Fruit fly (Drosophila melanogaster) whole organism, embryonic: ENCODE measurements around the gene superdeath.
A peak's percentile ranks its signal among the peaks of the same experiment; 100 is the strongest.

Experiments
- Atf-2 ChIP-seq: fragments of 200-800 bp; sonication (Bioruptor generic); optimal IDR thresholded peaks from 2 replicates; lab custom pipeline; 2016; ENCODE audit warnings: missing biosample characterization, missing genetic modification characterization
- B-H1 ChIP-seq: fragments of 200-800 bp; sonication (Bioruptor generic); IDR thresholded peaks from 3 replicates; pipeline ENCODE4 v1.3.6; 2022; ENCODE audit warnings: missing biosample characterization, missing genetic modification characterization
- CG10654 ChIP-seq: fragments of 200-800 bp; sonication (Bioruptor generic); optimal IDR thresholded peaks from 2 replicates; lab custom pipeline; 2016; ENCODE audit warnings: missing biosample characterization, missing genetic modification characterization
- CG12219 ChIP-seq: fragments of 200-800 bp; sonication (Bioruptor generic); optimal IDR thresholded peaks from 3 replicates; lab custom pipeline; 2018; ENCODE audit warnings: missing biosample characterization, mild to moderate bottlenecking, missing genetic modification characterization
- CG13287 ChIP-seq: fragments of 200-800 bp; sonication (Bioruptor generic); IDR thresholded peaks from 2 replicates; pipeline ENCODE4 v1.3.6; 2022; ENCODE audit warnings: missing biosample characterization, missing genetic modification characterization; ENCODE audit not compliant: partially characterized antibody
- CG15269 ChIP-seq: fragments of 200-800 bp; sonication (Bioruptor generic); optimal IDR thresholded peaks from 2 replicates; lab custom pipeline; 2018; ENCODE audit warnings: missing biosample characterization, mild to moderate bottlenecking, missing genetic modification characterization, moderate library complexity
- CG17186 ChIP-seq: fragments of 200-800 bp; sonication (Bioruptor generic); optimal IDR thresholded peaks from 3 replicates; lab custom pipeline; 2017; ENCODE audit warnings: missing biosample characterization, missing genetic modification reagents, missing genetic modification characterization
- CG17829 ChIP-seq: fragments of 200-800 bp; optimal IDR thresholded peaks from 2 replicates; lab custom pipeline; 2019; ENCODE audit warnings: missing biosample characterization, mild to moderate bottlenecking, missing genetic modification characterization, moderate library complexity
- CG18599 ChIP-seq: fragments of 200-800 bp; sonication (Bioruptor generic); optimal IDR thresholded peaks from 3 replicates; lab custom pipeline; 2017; ENCODE audit warnings: missing biosample characterization, missing genetic modification characterization, mild to moderate bottlenecking, moderate library complexity, missing genetic modification reagents
- CG2120 ChIP-seq: fragments of 200-800 bp; sonication (Bioruptor generic); optimal IDR thresholded peaks from 3 replicates; lab custom pipeline; 2016; ENCODE audit warnings: missing biosample characterization, missing genetic modification characterization
- CG2678 ChIP-seq: fragments of 200-800 bp; sonication (Bioruptor generic); optimal IDR thresholded peaks from 3 replicates; lab custom pipeline; 2019; ENCODE audit warnings: missing biosample characterization, mild to moderate bottlenecking, missing genetic modification characterization, moderate library complexity
- CG2712 ChIP-seq: fragments of 200-800 bp; optimal IDR thresholded peaks from 3 replicates; lab custom pipeline; 2019; ENCODE audit warnings: missing biosample characterization, mild to moderate bottlenecking, missing genetic modification characterization, moderate library complexity
- CG31224 ChIP-seq: fragments of 200-800 bp; sonication (Bioruptor generic); IDR thresholded peaks from 2 replicates; pipeline ENCODE4 v1.3.6; 2022; ENCODE audit warnings: missing biosample characterization, missing genetic modification characterization
- CG32772 ChIP-seq: fragments of 200-800 bp; sonication (Bioruptor generic); IDR thresholded peaks from 2 replicates; pipeline ENCODE4 v1.3.6; 2022; ENCODE audit warnings: missing biosample characterization, missing genetic modification characterization
- CG33557 ChIP-seq: fragments of 200-800 bp; sonication (Bioruptor generic); optimal IDR thresholded peaks from 2 replicates; lab custom pipeline; 2019; ENCODE audit warnings: missing biosample characterization, mild to moderate bottlenecking, missing genetic modification characterization, moderate library complexity
- CG4360 ChIP-seq: fragments of 200-800 bp; sonication (Bioruptor generic); IDR thresholded peaks from 2 replicates; pipeline ENCODE4 v1.3.6; 2022; ENCODE audit warnings: missing biosample characterization, missing genetic modification characterization
- CG4820 ChIP-seq: fragments of 200-800 bp; sonication (Bioruptor generic); optimal IDR thresholded peaks from 3 replicates; lab custom pipeline; 2016; ENCODE audit warnings: missing biosample characterization, missing genetic modification characterization
- CG5953 ChIP-seq: fragments of 200-800 bp; sonication (Bioruptor generic); IDR thresholded peaks from 2 replicates; pipeline ENCODE4 v1.3.6; 2022; ENCODE audit warnings: missing biosample characterization, missing genetic modification characterization
- CG6791 ChIP-seq: fragments of 200-800 bp; sonication (Bioruptor generic); IDR thresholded peaks from 3 replicates; pipeline ENCODE4 v1.3.6; 2022; ENCODE audit warnings: missing biosample characterization, missing genetic modification characterization; ENCODE audit not compliant: partially characterized antibody
- CG7271 ChIP-seq: fragments of 200-800 bp; sonication (Bioruptor generic); optimal IDR thresholded peaks from 2 replicates; lab custom pipeline; 2018; ENCODE audit warnings: missing biosample characterization, mild to moderate bottlenecking, missing genetic modification characterization, moderate library complexity
- CG8089 ChIP-seq: fragments of 200-800 bp; sonication (Bioruptor generic); optimal IDR thresholded peaks from 3 replicates; lab custom pipeline; 2016; ENCODE audit warnings: missing biosample characterization, missing genetic modification characterization
- CG9797 ChIP-seq: fragments of 200-800 bp; sonication (Bioruptor generic); optimal IDR thresholded peaks from 3 replicates; lab custom pipeline; 2018; ENCODE audit warnings: missing biosample characterization, mild to moderate bottlenecking, missing genetic modification characterization
- D19A ChIP-seq: fragments of 200-800 bp; optimal IDR thresholded peaks from 3 replicates; lab custom pipeline; 2019; ENCODE audit warnings: missing biosample characterization, mild to moderate bottlenecking, missing genetic modification characterization, moderate library complexity
- Dp ChIP-seq: fragments of 200-800 bp; sonication (Bioruptor generic); optimal IDR thresholded peaks from 2 replicates; lab custom pipeline; 2018; ENCODE audit warnings: missing biosample characterization, mild to moderate bottlenecking, missing genetic modification characterization, moderate library complexity
- Elba2 ChIP-seq: fragments of 200-800 bp; sonication (Bioruptor generic); optimal IDR thresholded peaks from 3 replicates; lab custom pipeline; 2016; ENCODE audit warnings: missing biosample characterization, missing genetic modification characterization
- H2.0 ChIP-seq: fragments of 200-800 bp; sonication (Bioruptor generic); IDR thresholded peaks from 2 replicates; pipeline ENCODE4 v1.3.6; 2022; ENCODE audit warnings: missing biosample characterization, missing genetic modification characterization
- HLH54F ChIP-seq: fragments of 200-800 bp; sonication (Bioruptor generic); optimal IDR thresholded peaks from 3 replicates; lab custom pipeline; 2016; ENCODE audit warnings: missing biosample characterization, missing genetic modification characterization
- HLHmδ ChIP-seq: fragments of 200-800 bp; sonication (Bioruptor generic); optimal IDR thresholded peaks from 2 replicates; lab custom pipeline; 2018; ENCODE audit warnings: missing biosample characterization, mild to moderate bottlenecking, missing genetic modification characterization, moderate library complexity
- bigmax ChIP-seq: fragments of 200-800 bp; sonication (Bioruptor generic); optimal IDR thresholded peaks from 2 replicates; lab custom pipeline; 2018; ENCODE audit warnings: missing biosample characterization, mild to moderate bottlenecking, missing genetic modification characterization
- chm ChIP-seq: fragments of 200-800 bp; sonication (Bioruptor generic); IDR thresholded peaks from 2 replicates; pipeline ENCODE4 v1.3.6; 2022; ENCODE audit warnings: missing biosample characterization, missing genetic modification characterization
- danr ChIP-seq: fragments of 200-800 bp; sonication (Bioruptor generic); IDR thresholded peaks from 2 replicates; pipeline ENCODE4 v1.3.6; 2022; ENCODE audit warnings: missing biosample characterization, missing genetic modification characterization
- dpn ChIP-seq, 2 experiments: fragments of 200-800 bp; sonication (Bioruptor generic); optimal IDR thresholded peaks; 3 replicates each; lab custom pipeline; 2016; ENCODE audit warnings: missing biosample characterization in 2 of 2, missing genetic modification characterization in 2 of 2
- en ChIP-seq: fragments of 200-800 bp; sonication (Bioruptor generic); optimal IDR thresholded peaks from 2 replicates; lab custom pipeline; 2016; ENCODE audit warnings: missing biosample characterization, missing genetic modification characterization
- eve ChIP-seq, 2 experiments: fragments of >200 bp; optimal IDR thresholded peaks; 2 replicates each; lab custom pipeline; 2017; ENCODE audit warnings: missing biosample characterization in 2 of 2, missing genetic modification characterization in 2 of 2
- eyg ChIP-seq: fragments of 200-800 bp; sonication (Bioruptor generic); optimal IDR thresholded peaks from 3 replicates; lab custom pipeline; 2016; ENCODE audit warnings: missing biosample characterization, missing genetic modification characterization
- fd96Cb ChIP-seq: fragments of 200-800 bp; sonication (Bioruptor generic); optimal IDR thresholded peaks from 2 replicates; lab custom pipeline; 2018; ENCODE audit warnings: missing biosample characterization, mild to moderate bottlenecking, missing genetic modification characterization, moderate library complexity
- grn ChIP-seq: fragments of 200-800 bp; sonication (Bioruptor generic); optimal IDR thresholded peaks from 3 replicates; lab custom pipeline; 2017; ENCODE audit warnings: missing biosample characterization, missing genetic modification characterization
- inv ChIP-seq: fragments of 200-800 bp; sonication (Bioruptor generic); IDR thresholded peaks from 2 replicates; pipeline ENCODE4 v1.3.6; 2022; ENCODE audit warnings: missing biosample characterization, missing genetic modification characterization; ENCODE audit not compliant: partially characterized antibody
- lilli ChIP-seq: fragments of 200-800 bp; sonication (Bioruptor generic); optimal IDR thresholded peaks from 3 replicates; lab custom pipeline; 2016; ENCODE audit warnings: missing biosample characterization, missing genetic modification characterization
- lola ChIP-seq, 3 experiments: fragments of >200 bp in 2 of 3; fragments of 200-800 bp in 1 of 3; sonication (Bioruptor generic) in 1 of 3; optimal IDR thresholded peaks; 2 replicates each; lab custom pipeline; 2017 to 2019; ENCODE audit warnings: missing biosample characterization in 3 of 3, missing genetic modification characterization in 3 of 3, mild to moderate bottlenecking in 1 of 3, moderate library complexity in 1 of 3
- lov ChIP-seq, 2 experiments: fragments of 200-800 bp in 1 of 2; fragments of >200 bp in 1 of 2; sonication (Bioruptor generic) in 1 of 2; IDR thresholded peaks in 1 of 2; optimal IDR thresholded peaks in 1 of 2; 2 replicates in 1 of 2; 3 replicates in 1 of 2; pipeline versions ENCODE4 v1.3.6 to Lab custom; 2017 to 2022; ENCODE audit warnings: missing biosample characterization in 1 of 2, missing genetic modification characterization in 1 of 2
- nmo ChIP-seq: fragments of 200-800 bp; sonication (Bioruptor generic); optimal IDR thresholded peaks from 2 replicates; lab custom pipeline; 2018; ENCODE audit warnings: missing biosample characterization, mild to moderate bottlenecking, missing genetic modification characterization, moderate library complexity
- so ChIP-seq: fragments of 200-800 bp; sonication (Bioruptor generic); IDR thresholded peaks from 3 replicates; pipeline ENCODE4 v1.3.6; 2022; ENCODE audit warnings: missing biosample characterization, missing genetic modification characterization
- sob ChIP-seq: fragments of 200-800 bp; sonication (Bioruptor generic); IDR thresholded peaks from 2 replicates; pipeline ENCODE4 v1.3.6; 2022; ENCODE audit warnings: missing biosample characterization, missing genetic modification characterization
- sr ChIP-seq: fragments of 200-800 bp; sonication (Bioruptor generic); IDR thresholded peaks from 3 replicates; pipeline ENCODE4 v1.3.6; 2022; ENCODE audit warnings: missing biosample characterization, missing genetic modification characterization
- stc ChIP-seq: fragments of 200-800 bp; sonication (Bioruptor generic); IDR thresholded peaks from 2 replicates; pipeline ENCODE4 v1.3.6; 2022; ENCODE audit warnings: missing biosample characterization, missing genetic modification characterization
- trh ChIP-seq: fragments of 200-800 bp; sonication (Bioruptor generic); optimal IDR thresholded peaks from 2 replicates; lab custom pipeline; 2016; ENCODE audit warnings: missing biosample characterization, missing genetic modification characterization
- vnd ChIP-seq: fragments of 200-800 bp; sonication (Bioruptor generic); IDR thresholded peaks from 3 replicates; pipeline ENCODE4 v1.3.6; 2022; ENCODE audit warnings: missing biosample characterization, missing genetic modification characterization; ENCODE audit not compliant: partially characterized antibody
- vvl ChIP-seq: fragments of 200-800 bp; sonication (Bioruptor generic); IDR thresholded peaks from 2 replicates; pipeline ENCODE4 v1.3.6; 2022; ENCODE audit warnings: missing biosample characterization, missing genetic modification characterization

Gene superdeath

dm6 chr3R:29151621-29152092 is 13.2 kb downstream of the superdeath start, which contains the start of gene eIF2D (continued):
- TF ChIP-seq CG17829 (tag; lab: Kevin White, UChicago) = peak; percentile 81
- TF ChIP-seq CG5953 (GFP tag; lab: Robert Waterston, UW) = peak; percentile 47; the same call in 1 of the 2 replicates
- peak; percentile 55 for TF ChIP-seq CG12219 (GFP tag; lab: Kevin White, UChicago)
- peak; percentile 28 for TF ChIP-seq CG10654 (GFP tag; lab: Kevin White, UChicago)
- no peak for TF ChIP-seq CG15269
- TF ChIP-seq lov (optimal IDR thresholded peaks at IDR 0.05; lab: Kevin White, UChicago) = no peak
- 0 out of 3 replicates have a peak, but pooled peaks have one; percentile 4 for TF ChIP-seq lov (GFP tag; IDR thresholded peaks at IDR 0.05; lab: Robert Waterston, UW)
- TF ChIP-seq CG2120 (GFP tag; lab: Kevin White, UChicago) = peak; percentile 64
- peak; percentile 24 for TF ChIP-seq CG7271
- no peak for TF ChIP-seq sr (GFP tag; lab: Robert Waterston, UW)
- TF ChIP-seq vvl (GFP tag; lab: Robert Waterston, UW) = peak; percentile 86
- no peak for TF ChIP-seq CG9797 (GFP tag; lab: Kevin White, UChicago)
- TF ChIP-seq H2.0 (GFP tag; lab: Robert Waterston, UW) = peak; percentile 44; the same call in 1 of the 2 replicates
- TF ChIP-seq Elba2 (GFP tag; lab: Kevin White, UChicago) = no peak
- no peak for TF ChIP-seq CG6791 (GFP tag; lab: Robert Waterston, UW)
- peak; percentile 51 for TF ChIP-seq CG4820 (GFP tag; lab: Kevin White, UChicago)
- no peak for TF ChIP-seq inv
- TF ChIP-seq danr (GFP tag; lab: Robert Waterston, UW) = no peak
- no peak for TF ChIP-seq HLHmδ (GFP tag; lab: Kevin White, UChicago)
- peak; percentile 45; the same call in 1 of the 2 replicates for TF ChIP-seq stc (GFP tag; lab: Robert Waterston, UW)
- TF ChIP-seq CG2712 (tag; lab: Kevin White, UChicago) = peak; percentile 78
- TF ChIP-seq CG33557 (GFP tag; lab: Kevin White, UChicago) = peak; percentile 14
- peak; percentile 1 for TF ChIP-seq Dp (GFP tag; lab: Kevin White, UChicago)
- TF ChIP-seq so (GFP tag; lab: Robert Waterston, UW) = peak; percentile 58; the same call in 1 of the 3 replicates
- TF ChIP-seq nmo (GFP tag; lab: Kevin White, UChicago) = peak; percentile 69
- TF ChIP-seq grn = no peak
- TF ChIP-seq eve (GFP tag; optimal IDR thresholded peaks at IDR 0.05; lab: Kevin White, UChicago) = no peak
- TF ChIP-seq sob (GFP tag; lab: Robert Waterston, UW) = peak; percentile 51; the same call in 1 of the 2 replicates
- peak; percentile 40 for TF ChIP-seq fd96Cb (tag; lab: Kevin White, UChicago)
- no peak; the same call in 1 of the 2 replicates for TF ChIP-seq CG31224
- TF ChIP-seq CG13287 = peak; percentile 39; the same call in 1 of the 2 replicates
- no peak for TF ChIP-seq D19A (tag; lab: Kevin White, UChicago)
- TF ChIP-seq vnd (GFP tag; lab: Robert Waterston, UW) = no peak
- peak in 1 of 3 experiments; percentile 52 for TF ChIP-seq lola (GFP tag; optimal IDR thresholded peaks at IDR 0.05; lab: Kevin White, UChicago)
- TF ChIP-seq eyg = no peak
- TF ChIP-seq bigmax (GFP tag; lab: Kevin White, UChicago) = no peak
- peak; percentile 72 for TF ChIP-seq chm (GFP tag; lab: Robert Waterston, UW)
- no peak for TF ChIP-seq CG32772 (GFP tag; lab: Robert Waterston, UW)
- peak; percentile 12 for TF ChIP-seq CG17186
- TF ChIP-seq en (GFP tag; lab: Kevin White, UChicago) = no peak
- peak; percentile 55 for TF ChIP-seq lilli (GFP tag; lab: Kevin White, UChicago)
- TF ChIP-seq CG2678 (tag; lab: Kevin White, UChicago) = peak; percentile 74
- TF ChIP-seq HLH54F (GFP tag; lab: Kevin White, UChicago) = no peak
- peak; percentile 29 to 50 for TF ChIP-seq dpn (GFP tag; optimal IDR thresholded peaks at IDR 0.05; lab: Kevin White, UChicago)
- TF ChIP-seq B-H1 = peak; percentile 25; the same call in 1 of the 3 replicates
- TF ChIP-seq CG8089 (GFP tag; lab: Kevin White, UChicago) = no peak
- peak; percentile 75 for TF ChIP-seq CG18599 (GFP tag; lab: Kevin White, UChicago)
- no peak for TF ChIP-seq Atf-2 (GFP tag; lab: Kevin White, UChicago)
- no peak for TF ChIP-seq trh (GFP tag; lab: Kevin White, UChicago)
- TF ChIP-seq CG4360 (GFP tag; lab: Robert Waterston, UW) = 0 out of 2 replicates have a peak, but pooled peaks have one; percentile 34
